Fruit fly (Drosophila melanogaster): ENCODE data around the gene Octbeta1R.

DNA sequence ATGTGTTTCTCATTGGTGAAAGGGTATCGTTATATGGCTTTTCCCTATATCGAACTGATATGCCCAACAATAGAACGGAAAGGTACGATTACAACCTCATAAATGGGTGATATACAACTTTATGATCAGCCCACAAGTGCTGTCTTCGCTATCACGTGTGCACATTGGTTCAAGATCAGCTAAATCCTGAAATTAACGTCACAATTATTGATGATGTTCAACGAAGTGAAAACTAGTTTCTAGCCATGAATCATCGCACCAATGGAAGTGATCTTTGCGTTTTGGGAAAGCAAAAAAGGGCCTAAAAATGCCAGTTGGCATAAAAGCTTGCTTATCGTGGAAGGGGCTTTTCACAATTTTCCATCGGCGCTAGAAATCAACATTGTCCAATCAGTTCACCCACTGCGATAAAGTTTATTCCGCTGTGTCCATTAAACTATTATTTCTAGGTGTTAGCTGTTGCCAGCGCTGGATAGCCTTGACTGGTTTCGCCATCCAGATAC lies 32.4 kb upstream of the Octbeta1R start, which contains the start of gene CG7054:
- no peak for TF ChIP-seq ttk (optimal IDR thresholded peaks at IDR 0.05)
- no peak for TF ChIP-seq psq (optimal IDR thresholded peaks at IDR 0.05)
- TF ChIP-seq h (optimal IDR thresholded peaks at IDR 0.05), result no peak
- no peak for TF ChIP-seq insv (optimal IDR thresholded peaks at IDR 0.05)
